Fruit fly (Drosophila melanogaster) whole organism, embryonic: ENCODE data around the gene Ppox.
A peak's percentile ranks its signal among the peaks of the same experiment; 100 is the strongest.

Experiments used
- Ada2b ChIP-seq: fragments of 200-800 bp; sonication (Bioruptor generic); IDR thresholded peaks from 2 replicates; pipeline ENCODE4 v1.3.6; 2022; ENCODE audit warnings: missing biosample characterization, missing genetic modification characterization
- Aef1 ChIP-seq: fragments of 200-800 bp; sonication (Bioruptor generic); IDR thresholded peaks from 3 replicates; pipeline ENCODE4 v1.3.6; 2022; ENCODE audit warnings: missing biosample characterization, missing genetic modification characterization
- Asciz ChIP-seq: fragments of 200-800 bp; sonication (Bioruptor generic); optimal IDR thresholded peaks from 2 replicates; lab custom pipeline; 2017; ENCODE audit warnings: missing biosample characterization, mild to moderate bottlenecking, missing genetic modification characterization, missing genetic modification reagents
- CG10462 ChIP-seq: fragments of 200-800 bp; sonication (Bioruptor generic); optimal IDR thresholded peaks from 2 replicates; lab custom pipeline; 2016; ENCODE audit warnings: missing biosample characterization, missing genetic modification characterization
- CG10959 ChIP-seq: fragments of 200-800 bp; sonication (Bioruptor generic); IDR thresholded peaks from 2 replicates; pipeline ENCODE4 v1.3.6; 2022; ENCODE audit warnings: missing biosample characterization, missing genetic modification characterization
- CG11456 ChIP-seq: fragments of 200-800 bp; sonication (Bioruptor generic); IDR thresholded peaks from 3 replicates; pipeline ENCODE4 v1.3.6; 2022; ENCODE audit warnings: missing biosample characterization, missing genetic modification characterization
- CG13894 ChIP-seq: fragments of 200-800 bp; sonication (Bioruptor generic); optimal IDR thresholded peaks from 3 replicates; lab custom pipeline; 2018; ENCODE audit warnings: missing biosample characterization, mild to moderate bottlenecking, missing genetic modification characterization, moderate library complexity
- CG15011 ChIP-seq: fragments of 200-800 bp; sonication (Bioruptor generic); optimal IDR thresholded peaks from 3 replicates; lab custom pipeline; 2018; ENCODE audit warnings: missing biosample characterization, mild to moderate bottlenecking, missing genetic modification characterization
- CG1602 ChIP-seq: fragments of 200-800 bp; sonication (Bioruptor generic); optimal IDR thresholded peaks from 3 replicates; lab custom pipeline; 2016; ENCODE audit warnings: missing biosample characterization, missing genetic modification characterization
- CG16779 ChIP-seq: fragments of 200-800 bp; sonication (Bioruptor generic); IDR thresholded peaks from 2 replicates; pipeline ENCODE4 v1.3.6; 2022; ENCODE audit warnings: missing biosample characterization, missing genetic modification characterization
- CG17612 ChIP-seq: fragments of 200-800 bp; sonication (Bioruptor generic); IDR thresholded peaks from 2 replicates; pipeline ENCODE4 v1.3.6; 2022; ENCODE audit warnings: missing biosample characterization, missing genetic modification characterization
- CG2129 ChIP-seq: fragments of 200-800 bp; sonication (Bioruptor generic); IDR thresholded peaks from 2 replicates; pipeline ENCODE4 v1.3.6; 2022; ENCODE audit warnings: missing biosample characterization, missing genetic modification characterization; ENCODE audit not compliant: partially characterized antibody
- CG2678 ChIP-seq: fragments of 200-800 bp; sonication (Bioruptor generic); optimal IDR thresholded peaks from 3 replicates; lab custom pipeline; 2019; ENCODE audit warnings: missing biosample characterization, mild to moderate bottlenecking, missing genetic modification characterization, moderate library complexity
- CG32767 ChIP-seq: fragments of 200-800 bp; sonication (Bioruptor generic); IDR thresholded peaks from 2 replicates; pipeline ENCODE4 v1.3.6; 2022; ENCODE audit warnings: missing biosample characterization, missing genetic modification characterization
- CG34224 ChIP-seq: fragments of 200-800 bp; sonication (Bioruptor generic); IDR thresholded peaks from 3 replicates; pipeline ENCODE4 v1.3.6; 2022; ENCODE audit warnings: missing biosample characterization, missing genetic modification characterization; ENCODE audit not compliant: partially characterized antibody
- CG34376 ChIP-seq: fragments of 200-800 bp; sonication (Bioruptor generic); optimal IDR thresholded peaks from 2 replicates; lab custom pipeline; 2018; ENCODE audit warnings: missing biosample characterization, mild to moderate bottlenecking, missing genetic modification characterization
- CG3995 ChIP-seq: fragments of 200-800 bp; sonication (Bioruptor generic); optimal IDR thresholded peaks from 3 replicates; lab custom pipeline; 2016; ENCODE audit warnings: missing biosample characterization, missing genetic modification characterization
- CG4730 ChIP-seq: fragments of 200-800 bp; sonication (Bioruptor generic); IDR thresholded peaks from 2 replicates; pipeline ENCODE4 v1.3.6; 2022; ENCODE audit warnings: missing biosample characterization, missing genetic modification characterization
- CG6272 ChIP-seq: fragments of 200-800 bp; sonication (Bioruptor generic); IDR thresholded peaks from 2 replicates; pipeline ENCODE4 v1.3.6; 2022; ENCODE audit warnings: missing biosample characterization, missing genetic modification characterization
- CG7839 ChIP-seq: fragments of 200-800 bp; sonication (Bioruptor generic); optimal IDR thresholded peaks from 3 replicates; lab custom pipeline; 2018; ENCODE audit warnings: missing biosample characterization, mild to moderate bottlenecking, missing genetic modification characterization, moderate library complexity
- CG9437 ChIP-seq: fragments of 200-800 bp; sonication (Bioruptor generic); optimal IDR thresholded peaks from 2 replicates; lab custom pipeline; 2018; ENCODE audit warnings: missing biosample characterization, mild to moderate bottlenecking, missing genetic modification characterization
- CHES-1-like ChIP-seq: fragments of 200-800 bp; sonication (Bioruptor generic); optimal IDR thresholded peaks from 2 replicates; lab custom pipeline; 2016; ENCODE audit warnings: missing biosample characterization, missing genetic modification characterization
- Chrac-16 ChIP-seq: fragments of 200-800 bp; sonication (Bioruptor generic); optimal IDR thresholded peaks from 3 replicates; lab custom pipeline; 2016; ENCODE audit warnings: missing biosample characterization, missing genetic modification characterization
- H15 ChIP-seq: fragments of 200-800 bp; sonication (Bioruptor generic); IDR thresholded peaks from 3 replicates; pipeline ENCODE4 v1.3.6; 2022; ENCODE audit warnings: missing biosample characterization, missing genetic modification characterization
- HLH54F ChIP-seq: fragments of 200-800 bp; sonication (Bioruptor generic); optimal IDR thresholded peaks from 3 replicates; lab custom pipeline; 2016; ENCODE audit warnings: missing biosample characterization, missing genetic modification characterization
- Mad ChIP-seq: fragments of 200-800 bp; sonication (Bioruptor generic); optimal IDR thresholded peaks from 2 replicates; lab custom pipeline; 2016; ENCODE audit warnings: missing biosample characterization, missing genetic modification characterization
- Oaz ChIP-seq: fragments of 200-800 bp; sonication (Bioruptor generic); IDR thresholded peaks from 2 replicates; pipeline ENCODE4 v1.3.6; 2022; ENCODE audit warnings: missing biosample characterization, missing genetic modification characterization
- Pdp1 ChIP-seq, 2 experiments: fragments of 200-800 bp; sonication (Bioruptor generic); optimal IDR thresholded peaks; 3 replicates each; lab custom pipeline; 2016; ENCODE audit warnings: missing biosample characterization in 2 of 2, missing genetic modification characterization in 2 of 2, mild to moderate bottlenecking in 1 of 2, moderate library complexity in 1 of 2
- Ravus ChIP-seq: fragments of 200-800 bp; sonication (Bioruptor generic); IDR thresholded peaks from 2 replicates; pipeline ENCODE4 v1.3.6; 2022; ENCODE audit warnings: missing biosample characterization, missing genetic modification characterization
- Sox100B ChIP-seq: fragments of 200-800 bp; sonication (Bioruptor generic); optimal IDR thresholded peaks from 3 replicates; lab custom pipeline; 2018; ENCODE audit warnings: missing biosample characterization, mild to moderate bottlenecking, missing genetic modification characterization
- Vsx1 ChIP-seq: fragments of 200-800 bp; sonication (Bioruptor generic); optimal IDR thresholded peaks from 2 replicates; lab custom pipeline; 2017; ENCODE audit warnings: missing biosample characterization, mild to moderate bottlenecking, missing genetic modification characterization, missing genetic modification reagents
- ap ChIP-seq: fragments of 200-800 bp; sonication (Bioruptor generic); IDR thresholded peaks from 2 replicates; pipeline ENCODE4 v1.3.6; 2022; ENCODE audit warnings: missing biosample characterization, missing genetic modification characterization
- ash1 ChIP-seq: fragments of 200-800 bp; sonication (Bioruptor generic); optimal IDR thresholded peaks from 2 replicates; lab custom pipeline; 2018; ENCODE audit warnings: missing biosample characterization, mild to moderate bottlenecking, missing genetic modification characterization
- az2 ChIP-seq: fragments of 200-800 bp; sonication (Bioruptor generic); optimal IDR thresholded peaks from 3 replicates; lab custom pipeline; 2016; ENCODE audit warnings: missing biosample characterization, missing genetic modification characterization
- chm ChIP-seq: fragments of 200-800 bp; sonication (Bioruptor generic); IDR thresholded peaks from 2 replicates; pipeline ENCODE4 v1.3.6; 2022; ENCODE audit warnings: missing biosample characterization, missing genetic modification characterization
- fd102C ChIP-seq: fragments of 200-800 bp; sonication (Bioruptor generic); optimal IDR thresholded peaks from 2 replicates; lab custom pipeline; 2018; ENCODE audit warnings: missing biosample characterization, mild to moderate bottlenecking, missing genetic modification characterization, moderate library complexity
- fd64A ChIP-seq: fragments of 200-800 bp; sonication (Bioruptor generic); optimal IDR thresholded peaks from 3 replicates; lab custom pipeline; 2018; ENCODE audit warnings: missing biosample characterization, mild to moderate bottlenecking, missing genetic modification characterization
- fd96Cb ChIP-seq: fragments of 200-800 bp; sonication (Bioruptor generic); optimal IDR thresholded peaks from 2 replicates; lab custom pipeline; 2018; ENCODE audit warnings: missing biosample characterization, mild to moderate bottlenecking, missing genetic modification characterization, moderate library complexity
- gcm2 ChIP-seq: fragments of 200-800 bp; sonication (Bioruptor generic); optimal IDR thresholded peaks from 2 replicates; lab custom pipeline; 2016; ENCODE audit warnings: missing biosample characterization, missing genetic modification characterization
- gsb-n ChIP-seq: fragments of 200-800 bp; sonication (Bioruptor generic); optimal IDR thresholded peaks from 3 replicates; lab custom pipeline; 2018; ENCODE audit warnings: missing biosample characterization, mild to moderate bottlenecking, missing genetic modification characterization
- inv ChIP-seq: fragments of 200-800 bp; sonication (Bioruptor generic); IDR thresholded peaks from 2 replicates; pipeline ENCODE4 v1.3.6; 2022; ENCODE audit warnings: missing biosample characterization, missing genetic modification characterization; ENCODE audit not compliant: partially characterized antibody
- kah ChIP-seq: fragments of 200-800 bp; sonication (Bioruptor generic); optimal IDR thresholded peaks from 2 replicates; lab custom pipeline; 2018; ENCODE audit warnings: missing biosample characterization, mild to moderate bottlenecking, missing genetic modification characterization
- kay ChIP-seq: fragments of 200-800 bp; sonication (Bioruptor generic); optimal IDR thresholded peaks from 2 replicates; lab custom pipeline; 2016; ENCODE audit warnings: missing biosample characterization, missing genetic modification characterization
- nom ChIP-seq: fragments of 200-800 bp; sonication (Bioruptor generic); optimal IDR thresholded peaks from 2 replicates; lab custom pipeline; 2017; ENCODE audit warnings: missing biosample characterization, missing genetic modification characterization, mild to moderate bottlenecking, moderate library complexity, missing genetic modification reagents
- onecut ChIP-seq: fragments of 200-800 bp; sonication (Bioruptor generic); IDR thresholded peaks from 2 replicates; pipeline ENCODE4 v1.3.6; 2022; ENCODE audit warnings: missing biosample characterization, missing genetic modification characterization
- pfk ChIP-seq: fragments of 200-800 bp; sonication (Bioruptor generic); optimal IDR thresholded peaks from 2 replicates; lab custom pipeline; 2018; ENCODE audit warnings: missing biosample characterization, mild to moderate bottlenecking, missing genetic modification characterization, moderate library complexity
- pho ChIP-seq: fragments of 200-800 bp; sonication (Bioruptor generic); optimal IDR thresholded peaks from 2 replicates; lab custom pipeline; 2016; ENCODE audit warnings: missing biosample characterization, missing genetic modification characterization
- phol ChIP-seq: fragments of 200-800 bp; sonication (Bioruptor generic); optimal IDR thresholded peaks from 3 replicates; lab custom pipeline; 2018; ENCODE audit warnings: missing biosample characterization, mild to moderate bottlenecking, missing genetic modification characterization, moderate library complexity
- seq ChIP-seq: fragments of 200-800 bp; sonication (Bioruptor generic); IDR thresholded peaks from 2 replicates; pipeline ENCODE4 v1.3.6; 2022; ENCODE audit warnings: missing biosample characterization, missing genetic modification characterization
- slou ChIP-seq: fragments of 200-800 bp; sonication (Bioruptor generic); optimal IDR thresholded peaks from 3 replicates; lab custom pipeline; 2016; ENCODE audit warnings: missing biosample characterization, missing genetic modification characterization
- sug ChIP-seq: fragments of 200-800 bp; optimal IDR thresholded peaks from 2 replicates; lab custom pipeline; 2019; ENCODE audit warnings: missing biosample characterization, mild to moderate bottlenecking, missing genetic modification characterization, moderate library complexity

Gene Ppox

DNA sequence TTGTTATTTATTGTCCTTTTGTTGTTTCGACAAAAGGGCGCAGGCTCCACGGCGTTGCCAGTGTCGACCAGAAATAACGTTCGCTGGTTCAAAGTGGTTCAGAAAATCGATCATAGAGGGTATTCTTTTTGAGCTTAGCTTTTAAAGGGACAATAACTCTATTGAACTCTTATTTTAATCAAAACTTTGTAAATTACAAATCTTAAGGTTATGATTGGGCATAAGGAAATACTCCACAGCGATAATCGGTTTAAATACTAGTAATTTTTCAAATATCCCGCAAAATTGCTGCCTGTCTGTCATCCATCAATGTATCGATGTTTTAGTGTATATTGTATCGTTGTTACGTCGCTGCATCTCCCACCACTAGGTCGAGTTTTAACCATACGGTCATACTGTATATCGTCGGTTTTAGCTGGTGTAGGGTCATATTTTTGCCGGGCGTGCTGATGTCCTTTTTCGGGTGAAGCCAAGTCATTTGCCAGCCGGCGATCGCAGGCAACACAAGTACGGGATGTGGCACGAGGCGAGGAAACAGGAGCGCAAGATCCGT lies 6.8 kb downstream of the Ppox start, which contains the start of the genes CG31125 and CG6695 (continued):
- TF ChIP-seq HLH54F (GFP tag; lab: Kevin White, UChicago) (peak; percentile 60), sug (tag; lab: Kevin White, UChicago) (no peak), az2 (GFP tag; lab: Kevin White, UChicago) (peak; percentile 37), CG11456 (GFP tag; lab: Robert Waterston, UW) (peak; percentile 63; the same call in 1 of the 3 replicates), Pdp1 (GFP tag; optimal IDR thresholded peaks at IDR 0.05; lab: Kevin White, UChicago) (peak; percentile 63 to 96), CG7839 (tag; lab: Kevin White, UChicago) (no peak), CG6272 (GFP tag; lab: Robert Waterston, UW) (no peak), ap (GFP tag; lab: Robert Waterston, UW) (no peak), slou (no peak), CG10462 (no peak), inv (GFP tag; lab: Robert Waterston, UW) (peak; percentile 81), chm (GFP tag; lab: Robert Waterston, UW) (no peak), pho (GFP tag; lab: Kevin White, UChicago) (peak; percentile 70), Mad (GFP tag; lab: Kevin White, UChicago) (peak; percentile 58), Vsx1 (no peak), CG9437 (GFP tag; lab: Kevin White, UChicago) (peak; percentile 60), gcm2 (no peak), CG2678 (tag; lab: Kevin White, UChicago) (no peak), fd64A (GFP tag; lab: Kevin White, UChicago) (no peak), CG10959 (GFP tag; lab: Robert Waterston, UW) (no peak), CHES-1-like (GFP tag; lab: Kevin White, UChicago) (peak; percentile 81), CG2129 (GFP tag; lab: Robert Waterston, UW) (peak; percentile 55; the same call in 1 of the 2 replicates), Ada2b (GFP tag; lab: Robert Waterston, UW) (no peak), CG32767 (GFP tag; lab: Robert Waterston, UW) (no peak), kah (GFP tag; lab: Kevin White, UChicago) (no peak), Aef1 (GFP tag; lab: Robert Waterston, UW) (no peak; the same call in 2 of the 3 replicates), CG34376 (GFP tag; lab: Kevin White, UChicago) (peak; percentile 25), CG17612 (no peak), Ravus (GFP tag; lab: Robert Waterston, UW) (no peak), CG1602 (GFP tag; lab: Kevin White, UChicago) (peak; percentile 41), gsb-n (tag; lab: Kevin White, UChicago) (no peak), CG15011 (GFP tag; lab: Kevin White, UChicago) (no peak), onecut (GFP tag; lab: Robert Waterston, UW) (no peak), nom (GFP tag; lab: Kevin White, UChicago) (no peak), pfk (GFP tag; lab: Kevin White, UChicago) (no peak), CG4730 (GFP tag; lab: Robert Waterston, UW) (no peak), H15 (GFP tag; lab: Robert Waterston, UW) (peak; percentile 24; the same call in 1 of the 3 replicates), CG13894 (tag; lab: Kevin White, UChicago) (no peak), kay (peak; percentile 7), CG16779 (no peak), seq (GFP tag; lab: Robert Waterston, UW) (no peak), Asciz (no peak), fd96Cb (tag; lab: Kevin White, UChicago) (no peak), CG3995 (GFP tag; lab: Kevin White, UChicago) (peak; percentile 28), Chrac-16 (GFP tag; lab: Kevin White, UChicago) (peak; percentile 23), Oaz (GFP tag; lab: Robert Waterston, UW) (no peak), ash1 (GFP tag; lab: Kevin White, UChicago) (no peak), phol (tag; lab: Kevin White, UChicago) (peak; percentile 82), CG34224 (GFP tag; lab: Robert Waterston, UW) (peak; percentile 80; the same call in 2 of the 3 replicates), fd102C (no peak), Sox100B (GFP tag; lab: Kevin White, UChicago) (no peak)
